Fruit fly (Drosophila melanogaster) whole organism, adult: ENCODE results near the gene Sas-4.

ENCODE experiments used
- CG14711 ChIP-seq: fragments of 200-800 bp; sonication (Bioruptor generic); optimal IDR thresholded peaks from 2 replicates; lab custom pipeline; 2018; ENCODE audit warnings: missing biosample characterization, mild to moderate bottlenecking, missing genetic modification characterization, moderate library complexity
- Mnt ChIP-seq: fragments of 200-800 bp; sonication (Bioruptor generic); optimal IDR thresholded peaks from 2 replicates; lab custom pipeline; 2016; ENCODE audit warnings: missing biosample characterization, mild to moderate bottlenecking, missing genetic modification characterization
- kay ChIP-seq: fragments of 200-800 bp; sonication (Bioruptor generic); peaks from one replicate; lab custom pipeline; 2016; ENCODE audit warnings: missing biosample characterization, missing genetic modification characterization, borderline replicate concordance
- ovo ChIP-seq: fragments of 200-800 bp; sonication (Bioruptor generic); optimal IDR thresholded peaks from 2 replicates; lab custom pipeline; 2016; ENCODE audit warnings: missing biosample characterization, missing genetic modification characterization

- TF ChIP-seq CG14711 (tag; lab: Kevin White, UChicago) = no peak
- no peak for TF ChIP-seq kay (GFP tag; lab: Kevin White, UChicago)
- TF ChIP-seq Mnt (GFP tag; lab: Kevin White, UChicago) = no peak
- no peak for TF ChIP-seq ovo
Measured at dm6 chr3R:7162356-7163289, 11.5 kb downstream of the Sas-4 start, which contains the start of gene sas.
